Worm (Caenorhabditis elegans) whole organism, L4 larva: ENCODE data around the gene fbxa-55.

ENCODE experiments used
- D1046.2 ChIP-seq: fragments of 200-800 bp; sonication (Bioruptor generic); IDR thresholded peaks from 2 replicates; pipeline ENCODE4 v1.3.6; 2022; ENCODE audit warnings: missing genetic modification characterization, missing compliant biosample characterization
- F10B5.3 ChIP-seq: sonication (generic microtip); optimal IDR thresholded peaks from 2 replicates; lab custom pipeline; 2016; ENCODE audit warnings: mild to moderate bottlenecking, missing genetic modification characterization, missing compliant biosample characterization
- Y48G9A.11 ChIP-seq: fragments of 200-800 bp; sonication (Bioruptor generic); IDR thresholded peaks from 2 replicates; pipeline ENCODE4 v1.3.6; 2022; ENCODE audit warnings: missing genetic modification reagents, missing genetic modification characterization, missing compliant biosample characterization
- ZK546.5 ChIP-seq, 2 experiments: sonication (generic microtip); optimal IDR thresholded peaks; 2 replicates each; lab custom pipeline; 2017; ENCODE audit warnings: missing biosample characterization in 2 of 2, missing genetic modification characterization in 2 of 2
- aha-1 ChIP-seq: fragments of 150-350 bp; peaks from one replicate; lab custom pipeline; 2014; ENCODE audit warnings: missing biosample characterization, missing genetic modification characterization
- aly-2 ChIP-seq: sonication (generic microtip); optimal IDR thresholded peaks from 2 replicates; lab custom pipeline; 2018; ENCODE audit warnings: missing biosample characterization, missing genetic modification characterization
- ama-1 ChIP-seq: fragments of 150-350 bp; optimal IDR thresholded peaks from 2 replicates; lab custom pipeline; 2014; ENCODE audit warnings: inconsistent platforms, mixed read lengths
- attf-4 ChIP-seq: sonication (generic microtip); optimal IDR thresholded peaks from 3 replicates; lab custom pipeline; 2017; ENCODE audit warnings: missing biosample characterization, missing genetic modification characterization
- ceh-62 ChIP-seq: sonication (generic microtip); optimal IDR thresholded peaks from 2 replicates; lab custom pipeline; 2017; ENCODE audit warnings: missing biosample characterization, missing genetic modification characterization
- ces-1 ChIP-seq: fragments of 150-350 bp; sonication (generic microtip); optimal IDR thresholded peaks from 4 replicates; lab custom pipeline; 2014; ENCODE audit warnings: missing biosample characterization, missing genetic modification reagents, missing genetic modification characterization
- cey-2 ChIP-seq: sonication (generic microtip); optimal IDR thresholded peaks from 3 replicates; lab custom pipeline; 2017; ENCODE audit warnings: missing genetic modification characterization, mild to moderate bottlenecking, missing compliant biosample characterization, antibody characterized with exemption, borderline replicate concordance; ENCODE audit not compliant: insufficient read depth
- ctbp-1 ChIP-seq: fragments of 200-800 bp; sonication (Bioruptor generic); IDR thresholded peaks from 2 replicates; pipeline ENCODE4 v1.3.6; 2022; ENCODE audit warnings: missing genetic modification reagents, missing genetic modification characterization, missing compliant biosample characterization
- daf-12 ChIP-seq: fragments of 150-350 bp; optimal IDR thresholded peaks from 2 replicates; lab custom pipeline; 2014; ENCODE audit warnings: missing biosample characterization, missing genetic modification reagents, missing genetic modification characterization
- dmd-6 ChIP-seq: fragments of 200-800 bp; sonication (Bioruptor generic); IDR thresholded peaks from 2 replicates; pipeline ENCODE4 v1.3.6; 2022; ENCODE audit warnings: missing genetic modification reagents, missing genetic modification characterization, missing compliant biosample characterization
- dmd-8 ChIP-seq: fragments of 200-800 bp; sonication (Bioruptor generic); IDR thresholded peaks from 2 replicates; pipeline ENCODE4 v1.3.6; 2022; ENCODE audit warnings: missing genetic modification characterization, missing compliant biosample characterization
- duxl-1 ChIP-seq: sonication (generic microtip); optimal IDR thresholded peaks from 2 replicates; lab custom pipeline; 2016; ENCODE audit warnings: mild to moderate bottlenecking, missing genetic modification characterization, moderate library complexity, missing compliant biosample characterization; ENCODE audit not compliant: poor library complexity
- egl-27 ChIP-seq: sonication (generic microtip); optimal IDR thresholded peaks from 3 replicates; lab custom pipeline; 2017; ENCODE audit warnings: missing biosample characterization, missing genetic modification reagents, missing genetic modification characterization
- egl-43 ChIP-seq: fragments of 200-800 bp; sonication (Bioruptor generic); IDR thresholded peaks from 2 replicates; pipeline ENCODE4 v1.3.6; 2022; ENCODE audit warnings: missing genetic modification reagents, missing genetic modification characterization, missing compliant biosample characterization
- fos-1 ChIP-seq: fragments of 150-350 bp; optimal IDR thresholded peaks from 2 replicates; lab custom pipeline; 2014; ENCODE audit warnings: missing biosample characterization, missing genetic modification characterization
- hif-1 ChIP-seq, 2 experiments: sonication (generic microtip); optimal IDR thresholded peaks; 2 replicates each; lab custom pipeline; 2016 to 2017; ENCODE audit warnings: missing compliant biosample characterization in 2 of 2, missing genetic modification characterization in 2 of 2, missing genetic modification reagents in 2 of 2, missing genotype in 2 of 2, mild to moderate bottlenecking in 1 of 2
- hlh-11 ChIP-seq: fragments of 200-800 bp; sonication (Bioruptor generic); optimal IDR thresholded peaks from 2 replicates; lab custom pipeline; 2018; ENCODE audit warnings: mild to moderate bottlenecking, missing genetic modification characterization, missing compliant biosample characterization
- hmg-1.1 ChIP-seq: fragments of 200-800 bp; sonication (Bioruptor generic); IDR thresholded peaks from 2 replicates; pipeline ENCODE4 v1.3.6; 2022; ENCODE audit warnings: missing genetic modification reagents, missing genetic modification characterization, missing compliant biosample characterization
- lim-7 ChIP-seq: fragments of 200-800 bp; sonication (Bioruptor generic); IDR thresholded peaks from 2 replicates; pipeline ENCODE4 v1.3.6; 2022; ENCODE audit warnings: missing genetic modification characterization, missing compliant biosample characterization
- lin-13 ChIP-seq: fragments of 150-350 bp; optimal IDR thresholded peaks from 2 replicates; lab custom pipeline; 2014; ENCODE audit warnings: missing biosample characterization, missing genetic modification reagents, missing genetic modification characterization
- lin-29 ChIP-seq: fragments of 200-800 bp; sonication (Bioruptor generic); IDR thresholded peaks from 2 replicates; pipeline ENCODE4 v1.3.6; 2022; ENCODE audit warnings: missing genetic modification reagents, missing genetic modification characterization, missing compliant biosample characterization
- lsy-2 ChIP-seq, 2 experiments: fragments of 150-350 bp in 1 of 2; sonication (generic microtip) in 1 of 2; optimal IDR thresholded peaks; 2 replicates each; lab custom pipeline; 2014 to 2017; ENCODE audit warnings: missing biosample characterization in 2 of 2, missing genetic modification characterization in 2 of 2
- mdl-1 ChIP-seq, 2 experiments: fragments of 150-350 bp in 1 of 2; sonication (generic microtip) in 1 of 2; optimal IDR thresholded peaks; 2 replicates each; lab custom pipeline; 2014 to 2017; ENCODE audit warnings: missing biosample characterization in 2 of 2, missing genetic modification characterization in 2 of 2
- nhr-10 ChIP-seq: fragments of 150-350 bp; optimal IDR thresholded peaks from 2 replicates; lab custom pipeline; 2014; ENCODE audit warnings: missing biosample characterization, missing genetic modification characterization
- nhr-11 ChIP-seq: fragments of 150-350 bp; optimal IDR thresholded peaks from 2 replicates; lab custom pipeline; 2014; ENCODE audit warnings: missing biosample characterization, missing genetic modification characterization
- nhr-28 ChIP-seq: fragments of 150-350 bp; optimal IDR thresholded peaks from 2 replicates; lab custom pipeline; 2014; ENCODE audit warnings: missing biosample characterization, missing genetic modification characterization
- nhr-41 ChIP-seq: fragments of 200-800 bp; sonication (Bioruptor generic); IDR thresholded peaks from 2 replicates; pipeline ENCODE4 v1.3.6; 2022; ENCODE audit warnings: missing genetic modification reagents, missing genetic modification characterization, missing compliant biosample characterization
- nhr-42 ChIP-seq: fragments of 200-800 bp; sonication (Bioruptor generic); IDR thresholded peaks from 2 replicates; pipeline ENCODE4 v1.3.6; 2022; ENCODE audit warnings: missing genetic modification characterization, missing compliant biosample characterization
- nhr-48 ChIP-seq: sonication (generic microtip); optimal IDR thresholded peaks from 2 replicates; lab custom pipeline; 2016; ENCODE audit warnings: mild to moderate bottlenecking, missing genetic modification characterization, missing compliant biosample characterization
- nhr-76 ChIP-seq: fragments of 150-350 bp; optimal IDR thresholded peaks from 2 replicates; lab custom pipeline; 2014; ENCODE audit warnings: missing biosample characterization, missing genetic modification characterization
- nhr-77 ChIP-seq: fragments of 150-350 bp; optimal IDR thresholded peaks from 2 replicates; lab custom pipeline; 2014; ENCODE audit warnings: missing biosample characterization, missing genetic modification characterization
- php-3 ChIP-seq: fragments of 200-800 bp; sonication (Bioruptor generic); IDR thresholded peaks from 2 replicates; pipeline ENCODE4 v1.3.6; 2022; ENCODE audit warnings: missing genetic modification reagents, missing genetic modification characterization, missing compliant biosample characterization
- pqm-1 ChIP-seq: sonication (generic microtip); optimal IDR thresholded peaks from 2 replicates; lab custom pipeline; 2017; ENCODE audit warnings: missing biosample characterization, missing genetic modification characterization
- rbr-2 ChIP-seq: sonication (generic microtip); optimal IDR thresholded peaks from 2 replicates; lab custom pipeline; 2016; ENCODE audit warnings: missing genotype, missing genetic modification characterization, missing compliant biosample characterization
- tra-1 ChIP-seq: fragments of 200-800 bp; sonication (Bioruptor generic); IDR thresholded peaks from 2 replicates; pipeline ENCODE4 v1.3.6; 2022; ENCODE audit warnings: missing genetic modification reagents, missing genetic modification characterization, missing compliant biosample characterization
- unc-39 ChIP-seq: sonication (generic microtip); optimal IDR thresholded peaks from 2 replicates; lab custom pipeline; 2017; ENCODE audit warnings: missing biosample characterization, missing genetic modification characterization
- vab-7 ChIP-seq: fragments of 200-800 bp; sonication (Bioruptor generic); IDR thresholded peaks from 2 replicates; pipeline ENCODE4 v1.3.6; 2022; ENCODE audit warnings: missing genetic modification reagents, missing genetic modification characterization, missing compliant biosample characterization
- zfp-2 ChIP-seq: sonication (generic microtip); optimal IDR thresholded peaks from 2 replicates; lab custom pipeline; 2016; ENCODE audit warnings: mild to moderate bottlenecking, missing genetic modification characterization, missing compliant biosample characterization
- zip-2 ChIP-seq: fragments of 150-350 bp; optimal IDR thresholded peaks from 2 replicates; lab custom pipeline; 2014; ENCODE audit warnings: missing biosample characterization, missing genetic modification characterization

Gene fbxa-55

DNA sequence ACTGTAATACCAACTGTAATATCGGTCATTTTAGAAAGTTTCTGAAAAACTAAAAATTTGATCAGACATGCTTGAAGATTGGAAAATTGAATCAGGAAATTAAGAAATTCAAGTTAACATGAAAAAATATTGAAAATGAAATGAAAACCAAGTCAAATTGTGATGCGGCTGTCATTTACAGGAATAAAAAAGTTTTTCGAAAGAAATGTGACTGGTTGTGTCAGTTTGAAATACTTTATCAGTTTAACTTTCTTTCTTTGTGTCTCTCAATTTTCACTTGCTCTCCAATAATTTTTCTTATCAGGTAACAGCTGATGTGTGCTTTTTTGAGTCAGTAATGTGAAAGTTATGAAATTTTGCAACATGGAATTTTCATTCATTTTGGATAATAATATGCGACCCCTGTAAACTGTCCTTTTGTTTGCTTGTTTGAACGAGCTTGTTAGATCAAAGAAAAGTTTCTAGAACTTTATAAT, 10.4 kb upstream of the fbxa-55 start, which contains the start of gene fbxa-60 (continued):
- TF ChIP-seq ctbp-1 (GFP tag; lab: Robert Waterston, UW) (no peak), F10B5.3 (tag; lab: Kevin White, UChicago) (no peak), Y48G9A.11 (GFP tag; lab: Robert Waterston, UW) (no peak), D1046.2 (GFP tag; lab: Robert Waterston, UW) (no peak), zip-2 (peak; percentile 75), nhr-77 (peak; percentile 12), ces-1 (GFP tag; lab: Kevin White, UChicago) (no peak), ceh-62 (tag; lab: Kevin White, UChicago) (no peak), dmd-8 (GFP tag; lab: Robert Waterston, UW) (no peak), nhr-10 (tag; lab: Kevin White, UChicago) (no peak), hlh-11 (tag; lab: Kevin White, UChicago) (peak; percentile 82), rbr-2 (tag; lab: Kevin White, UChicago) (no peak), nhr-76 (tag; lab: Kevin White, UChicago) (no peak), fos-1 (no peak), mdl-1 (tag; optimal IDR thresholded peaks at IDR 0.05; lab: Kevin White, UChicago) (no peak), lin-29 (no peak), nhr-42 (GFP tag; lab: Robert Waterston, UW) (no peak), hmg-1.1 (no peak), duxl-1 (tag; lab: Kevin White, UChicago) (no peak), lin-13 (GFP tag; lab: Kevin White, UChicago) (no peak), cey-2 (no peak), lim-7 (GFP tag; lab: Robert Waterston, UW) (no peak), vab-7 (GFP tag; lab: Robert Waterston, UW) (no peak), egl-27 (tag; lab: Kevin White, UChicago) (no peak), nhr-28 (tag; lab: Kevin White, UChicago) (peak; percentile 61), hif-1 (tag; optimal IDR thresholded peaks at IDR 0.05; lab: Kevin White, UChicago) (no peak), nhr-48 (tag; lab: Kevin White, UChicago) (no peak), aly-2 (tag; lab: Kevin White, UChicago) (no peak), attf-4 (tag; lab: Kevin White, UChicago) (no peak), pqm-1 (peak; percentile 76), lsy-2 (tag; optimal IDR thresholded peaks at IDR 0.05; lab: Kevin White, UChicago) (no peak), unc-39 (tag; lab: Kevin White, UChicago) (no peak), ZK546.5 (tag; optimal IDR thresholded peaks at IDR 0.05; lab: Kevin White, UChicago) (no peak), aha-1 (tag; lab: Kevin White, UChicago) (no peak), zfp-2 (tag; lab: Kevin White, UChicago) (no peak), nhr-11 (tag; lab: Kevin White, UChicago) (no peak), egl-43 (no peak), daf-12 (tag; lab: Kevin White, UChicago) (no peak), tra-1 (GFP tag; lab: Robert Waterston, UW) (peak; percentile 66; the same call in 1 of the 2 replicates), nhr-41 (GFP tag; lab: Robert Waterston, UW) (no peak), ama-1 (lab: Kevin White, UChicago) (no peak)

DNA sequence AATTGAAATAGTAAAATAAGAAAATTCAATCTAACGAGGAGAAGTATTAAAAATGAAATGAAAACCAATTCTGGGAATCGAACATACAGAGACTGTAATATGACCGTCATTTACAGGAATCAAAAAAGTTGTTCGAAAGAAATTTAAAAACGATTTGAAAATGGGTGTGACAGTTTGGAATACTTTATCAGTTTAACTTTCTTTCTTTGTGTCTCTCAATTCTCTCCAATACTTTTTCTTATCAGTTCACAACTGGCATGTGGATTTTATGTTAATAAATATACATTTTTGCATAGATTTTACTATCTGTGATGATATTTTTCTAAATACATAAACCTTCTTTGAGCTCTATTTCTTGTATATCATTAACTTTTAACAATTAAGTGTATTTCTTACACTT, 8.5 kb upstream of the fbxa-55 start:
- TF ChIP-seq dmd-6 (GFP tag; lab: Robert Waterston, UW) = peak; percentile 78
- TF ChIP-seq php-3 (GFP tag; lab: Robert Waterston, UW) = peak; percentile 78
- TF ChIP-seq, all 104 proteins: peak for 2; not testable (repeated sequence) for 102
